Worm (Caenorhabditis elegans): Measurements from ENCODE around the gene mdmh-35.

Gene mdmh-35

ce11 chrII:7900190-7900672 lies 44.7 kb upstream of the mdmh-35 start, which contains the start of gene rev-1:
Gene rev-1, plus strand, starts transcription at chrII:7900622.
- no peak for TF ChIP-seq fkh-6 (tag; optimal IDR thresholded peaks at IDR 0.05)
- TF ChIP-seq unc-42 (tag; optimal IDR thresholded peaks at IDR 0.05): peak; percentile 40

ce11 chrII:7895190-7895589 lies 39.7 kb upstream of the mdmh-35 start:
- no peak for TF ChIP-seq eyg-1 (tag; optimal IDR thresholded peaks at IDR 0.05)
- TF ChIP-seq ceh-22 (tag; optimal IDR thresholded peaks at IDR 0.05): no peak
- TF ChIP-seq fax-1 (tag; optimal IDR thresholded peaks at IDR 0.05): no peak
- TF ChIP-seq unc-55 (GFP tag; optimal IDR thresholded peaks at IDR 0.05): peak; percentile 54

ce11 chrII:7893648-7894047 lies 38.1 kb upstream of the mdmh-35 start:
- no peak for TF ChIP-seq hlh-6 (tag; optimal IDR thresholded peaks at IDR 0.05)
- peak; percentile 69 for TF ChIP-seq ceh-34 (tag; optimal IDR thresholded peaks at IDR 0.05)

ce11 chrII:7892761-7893272 lies 37.3 kb upstream of the mdmh-35 start, which contains the start of gene ptc-1:
Gene ptc-1, plus strand, starts transcription at chrII:7893222.
- TF ChIP-seq mec-3 (tag; optimal IDR thresholded peaks at IDR 0.05; ENCODE audit: borderline replicate concordance): no peak
- no peak for TF ChIP-seq nhr-232 (tag; optimal IDR thresholded peaks at IDR 0.05)
- TF ChIP-seq ref-2 (tag; optimal IDR thresholded peaks at IDR 0.05): no peak
- TF ChIP-seq unc-55 (GFP tag; optimal IDR thresholded peaks at IDR 0.05): no peak
- no peak for TF ChIP-seq ceh-22 (tag; optimal IDR thresholded peaks at IDR 0.05)
- no peak for TF ChIP-seq pha-2 (tag; optimal IDR thresholded peaks at IDR 0.05)
- TF ChIP-seq ceh-24 (tag; optimal IDR thresholded peaks at IDR 0.05): no peak
- TF ChIP-seq ceh-34 (tag; optimal IDR thresholded peaks at IDR 0.05): no peak
- TF ChIP-seq ceh-9 (tag; optimal IDR thresholded peaks at IDR 0.05): no peak
- TF ChIP-seq zip-5 (tag; optimal IDR thresholded peaks at IDR 0.05): no peak
- TF ChIP-seq dve-1 (tag; optimal IDR thresholded peaks at IDR 0.05): no peak
- no peak for TF ChIP-seq rnt-1 (tag; optimal IDR thresholded peaks at IDR 0.05)
- TF ChIP-seq gmeb-2 (tag; optimal IDR thresholded peaks at IDR 0.05): no peak

ce11 chrII:7891869-7892615 lies 36.5 kb upstream of the mdmh-35 start:
- TF ChIP-seq nfya-1 (tag; optimal IDR thresholded peaks at IDR 0.05) (peak; percentile 21), ceh-30 (tag; optimal IDR thresholded peaks at IDR 0.05) (no peak), ref-2 (tag; optimal IDR thresholded peaks at IDR 0.05) (no peak), sdc-2 (tag; optimal IDR thresholded peaks at IDR 0.05) (no peak), K09A11.1 (tag; optimal IDR thresholded peaks at IDR 0.05; ENCODE audit: insufficient read depth) (no peak), ttx-3 (tag; optimal IDR thresholded peaks at IDR 0.05) (no peak), hlh-30 (tag; optimal IDR thresholded peaks at IDR 0.05; ENCODE audit: insufficient read depth) (no peak), T23F11.4 (GFP tag; optimal IDR thresholded peaks at IDR 0.05) (no peak), lin-11 (tag; optimal IDR thresholded peaks at IDR 0.05) (no peak), gmeb-2 (tag; optimal IDR thresholded peaks at IDR 0.05) (no peak), ceh-2 (tag; optimal IDR thresholded peaks at IDR 0.05) (no peak), pat-9 (tag; optimal IDR thresholded peaks at IDR 0.05) (no peak), ceh-9 (tag; optimal IDR thresholded peaks at IDR 0.05) (no peak), nhr-232 (tag; optimal IDR thresholded peaks at IDR 0.05) (no peak), ceh-45 (GFP tag; IDR thresholded peaks at IDR 0.05) (no peak), ceh-6 (GFP tag; optimal IDR thresholded peaks at IDR 0.05) (no peak), pqm-1 (tag; optimal IDR thresholded peaks at IDR 0.05) (no peak), sox-2 (GFP tag; IDR thresholded peaks at IDR 0.05) (no peak), hlh-6 (tag; optimal IDR thresholded peaks at IDR 0.05) (no peak), madf-2 (tag; optimal IDR thresholded peaks at IDR 0.05) (no peak), nhr-11 (tag; optimal IDR thresholded peaks at IDR 0.05) (no peak), rnt-1 (tag; optimal IDR thresholded peaks at IDR 0.05) (peak; percentile 17), ceh-19 (GFP tag; optimal IDR thresholded peaks at IDR 0.05) (no peak), ceh-24 (tag; optimal IDR thresholded peaks at IDR 0.05) (no peak), fkh-10 (GFP tag; optimal IDR thresholded peaks at IDR 0.05) (no peak), npax-4 (tag; optimal IDR thresholded peaks at IDR 0.05) (no peak), ztf-16 (tag; optimal IDR thresholded peaks at IDR 0.05) (no peak), C38D4.7 (GFP tag; optimal IDR thresholded peaks at IDR 0.05) (no peak), unc-55 (GFP tag; optimal IDR thresholded peaks at IDR 0.05) (no peak), F13H6.1 (tag; optimal IDR thresholded peaks at IDR 0.05) (no peak), fkh-6 (tag; optimal IDR thresholded peaks at IDR 0.05) (no peak), odd-2 (tag; optimal IDR thresholded peaks at IDR 0.05) (no peak), ceh-22 (tag; optimal IDR thresholded peaks at IDR 0.05) (no peak)

Measured in whole organism, late embryonic.